Fruit fly (Drosophila melanogaster): ENCODE results near the gene fh.

fh gene

dm6 chrX:9103308-9104185 is 45.3 kb downstream of the fh start, which contains the start of gene CG7766 (continued):
- TF ChIP-seq otp (GFP tag; IDR thresholded peaks at IDR 0.05) (no peak), lbe (GFP tag; optimal IDR thresholded peaks at IDR 0.05) (no peak), Mad (GFP tag; optimal IDR thresholded peaks at IDR 0.05) (no peak), CG8765 (GFP tag; IDR thresholded peaks at IDR 0.05) (no peak), sima (GFP tag; optimal IDR thresholded peaks at IDR 0.05) (no peak), CG32767 (GFP tag; IDR thresholded peaks at IDR 0.05) (no peak), Mes4 (GFP tag; optimal IDR thresholded peaks at IDR 0.05) (no peak), CG3847 (GFP tag; IDR thresholded peaks at IDR 0.05) (no peak), fd64A (GFP tag; optimal IDR thresholded peaks at IDR 0.05) (no peak), E2f2 (GFP tag; IDR thresholded peaks at IDR 0.05) (peak; percentile 79), CG7786 (GFP tag; optimal IDR thresholded peaks at IDR 0.05) (no peak), CG15514 (GFP tag; optimal IDR thresholded peaks at IDR 0.05) (no peak), CG2120 (GFP tag; optimal IDR thresholded peaks at IDR 0.05) (no peak), CG17829 (tag; optimal IDR thresholded peaks at IDR 0.05) (no peak), Side (GFP tag; optimal IDR thresholded peaks at IDR 0.05) (no peak), CG2712 (tag; optimal IDR thresholded peaks at IDR 0.05) (no peak), CG1602 (GFP tag; optimal IDR thresholded peaks at IDR 0.05) (no peak), CG6813 (GFP tag; optimal IDR thresholded peaks at IDR 0.05) (no peak), CG4854 (GFP tag; optimal IDR thresholded peaks at IDR 0.05) (no peak), aop (GFP tag; IDR thresholded peaks at IDR 0.05) (no peak), pzg (GFP tag; optimal IDR thresholded peaks at IDR 0.05) (peak; percentile 59), nerfin-2 (GFP tag; IDR thresholded peaks at IDR 0.05; ENCODE audit: partially characterized antibody) (no peak), CG2129 (GFP tag; IDR thresholded peaks at IDR 0.05; ENCODE audit: partially characterized antibody) (no peak), pnt (GFP tag; optimal IDR thresholded peaks at IDR 0.05) (no peak), CG12391 (tag; optimal IDR thresholded peaks at IDR 0.05) (no peak), Dp (GFP tag; optimal IDR thresholded peaks at IDR 0.05) (peak; percentile 73), so (GFP tag; IDR thresholded peaks at IDR 0.05) (no peak), Drgx (GFP tag; IDR thresholded peaks at IDR 0.05) (no peak), Nf-YA (GFP tag; IDR thresholded peaks at IDR 0.05) (no peak), CG34224 (GFP tag; IDR thresholded peaks at IDR 0.05; ENCODE audit: partially characterized antibody) (no peak), mirr (GFP tag; optimal IDR thresholded peaks at IDR 0.05) (no peak), nmo (GFP tag; optimal IDR thresholded peaks at IDR 0.05) (peak; percentile 22), dmrt11E (tag; optimal IDR thresholded peaks at IDR 0.05) (no peak), h (optimal IDR thresholded peaks at IDR 0.05) (no peak), en (GFP tag; optimal IDR thresholded peaks at IDR 0.05) (no peak), CG17186 (GFP tag; optimal IDR thresholded peaks at IDR 0.05) (peak; percentile 37), Pdp1 (GFP tag; optimal IDR thresholded peaks at IDR 0.05) (peak in 1 of 2 experiments; percentile 92), gsb (GFP tag; IDR thresholded peaks at IDR 0.05) (no peak), wek (GFP tag; optimal IDR thresholded peaks at IDR 0.05) (no peak), Abd-B (GFP tag; optimal IDR thresholded peaks at IDR 0.05) (no peak), CG9215 (GFP tag; IDR thresholded peaks at IDR 0.05) (no peak), Kr (GFP tag; optimal IDR thresholded peaks at IDR 0.05) (no peak), Stat92E (GFP tag; optimal IDR thresholded peaks at IDR 0.05) (no peak), CG3838 (GFP tag; optimal IDR thresholded peaks at IDR 0.05) (no peak), row (GFP tag; IDR thresholded peaks at IDR 0.05) (peak; percentile 34; the same call in 2 of the 3 replicates), CG11247 (GFP tag; IDR thresholded peaks at IDR 0.05) (no peak), toy (GFP tag; IDR thresholded peaks at IDR 0.05) (no peak), Aef1 (GFP tag; IDR thresholded peaks at IDR 0.05) (no peak), Hmr (GFP tag; optimal IDR thresholded peaks at IDR 0.05) (no peak), CG13424 (tag; optimal IDR thresholded peaks at IDR 0.05) (no peak)
